Worm (Caenorhabditis elegans) whole organism, L2 larva: ENCODE results near the gene scl-9.

ENCODE experiments used
- F13H6.1 ChIP-seq: sonication (generic microtip); optimal IDR thresholded peaks from 2 replicates; lab custom pipeline; 2016; ENCODE audit warnings: missing genetic modification characterization, missing compliant biosample characterization
- R02D3.7 ChIP-seq: fragments of 150-350 bp; optimal IDR thresholded peaks from 2 replicates; lab custom pipeline; 2014; ENCODE audit warnings: missing biosample characterization, missing genetic modification characterization
- aly-2 ChIP-seq: fragments of 150-350 bp; optimal IDR thresholded peaks from 2 replicates; lab custom pipeline; 2014; ENCODE audit warnings: missing biosample characterization, missing genetic modification characterization
- blmp-1 ChIP-seq: sonication (generic microtip); optimal IDR thresholded peaks from 2 replicates; lab custom pipeline; 2017; ENCODE audit warnings: missing genetic modification characterization, mild to moderate bottlenecking, missing compliant biosample characterization, antibody characterized with exemption, moderate library complexity; ENCODE audit not compliant: insufficient read depth
- lin-13 ChIP-seq: fragments of 150-350 bp; optimal IDR thresholded peaks from 2 replicates; lab custom pipeline; 2014; ENCODE audit warnings: missing biosample characterization, missing genetic modification reagents, missing genetic modification characterization
- lsy-2 ChIP-seq, 2 experiments: fragments of 150-350 bp in 1 of 2; sonication (generic microtip) in 1 of 2; optimal IDR thresholded peaks; 2 replicates each; lab custom pipeline; 2014 to 2017; ENCODE audit warnings: missing biosample characterization in 2 of 2, missing genetic modification characterization in 2 of 2
- unc-62 ChIP-seq: fragments of 150-350 bp; optimal IDR thresholded peaks from 2 replicates; lab custom pipeline; 2014; ENCODE audit warnings: missing biosample characterization, missing genetic modification reagents, missing genetic modification characterization

ce11 chrIV:13033516-13033915 is 13.4 kb upstream of the scl-9 start:
- TF ChIP-seq blmp-1 (tag; lab: Kevin White, UChicago) = no peak
- TF ChIP-seq unc-62 = no peak
- TF ChIP-seq R02D3.7 (tag; lab: Kevin White, UChicago) = no peak
- TF ChIP-seq lsy-2 (tag; optimal IDR thresholded peaks at IDR 0.05; lab: Kevin White, UChicago) = no peak
- TF ChIP-seq lin-13 (GFP tag; lab: Kevin White, UChicago) = no peak
- no peak for TF ChIP-seq F13H6.1 (tag; lab: Kevin White, UChicago)
- no peak for TF ChIP-seq aly-2 (tag; lab: Kevin White, UChicago)
